Fruit fly (Drosophila melanogaster) whole organism, embryonic: ENCODE data around the gene Mlc2.
A peak's percentile ranks its signal among the peaks of the same experiment; 100 is the strongest.

Source experiments
- Atf3 ChIP-seq: fragments of 200-800 bp; sonication (Bioruptor generic); optimal IDR thresholded peaks from 3 replicates; lab custom pipeline; 2016; ENCODE audit warnings: missing biosample characterization, missing genetic modification characterization
- Awh ChIP-seq: fragments of 200-800 bp; sonication (Bioruptor generic); IDR thresholded peaks from 2 replicates; pipeline ENCODE4, ENCODE4 v1.3.6; 2022; ENCODE audit warnings: missing biosample characterization, missing genetic modification characterization
- Bgb ChIP-seq: fragments of 200-800 bp; sonication (Bioruptor generic); IDR thresholded peaks from 2 replicates; pipeline ENCODE4 v1.3.6; 2022; ENCODE audit warnings: missing biosample characterization, missing genetic modification characterization; ENCODE audit not compliant: partially characterized antibody
- Blimp-1 ChIP-seq: fragments of 200-800 bp; sonication (Bioruptor generic); optimal IDR thresholded peaks from 3 replicates; lab custom pipeline; 2018; ENCODE audit warnings: missing biosample characterization, missing genetic modification characterization, mild to moderate bottlenecking, moderate library complexity, missing genetic modification reagents
- CG10267 ChIP-seq: fragments of 200-800 bp; sonication (Bioruptor generic); optimal IDR thresholded peaks from 2 replicates; lab custom pipeline; 2018; ENCODE audit warnings: missing biosample characterization, mild to moderate bottlenecking, missing genetic modification characterization, moderate library complexity
- CG10462 ChIP-seq: fragments of 200-800 bp; sonication (Bioruptor generic); optimal IDR thresholded peaks from 2 replicates; lab custom pipeline; 2016; ENCODE audit warnings: missing biosample characterization, missing genetic modification characterization
- CG12236 ChIP-seq: fragments of 200-800 bp; sonication (Bioruptor generic); optimal IDR thresholded peaks from 2 replicates; lab custom pipeline; 2016; ENCODE audit warnings: missing biosample characterization, missing genetic modification characterization
- CG12769 ChIP-seq: fragments of 200-800 bp; sonication (Bioruptor generic); optimal IDR thresholded peaks from 2 replicates; lab custom pipeline; 2019; ENCODE audit warnings: missing biosample characterization, mild to moderate bottlenecking, missing genetic modification characterization, moderate library complexity
- CG13775 ChIP-seq: fragments of 200-800 bp; sonication (Bioruptor generic); optimal IDR thresholded peaks from 3 replicates; lab custom pipeline; 2017; ENCODE audit warnings: missing biosample characterization, mild to moderate bottlenecking, missing genetic modification characterization
- CG14860 ChIP-seq: fragments of 200-800 bp; sonication (Bioruptor generic); IDR thresholded peaks from 3 replicates; pipeline ENCODE4 v1.3.6; 2022; ENCODE audit warnings: missing biosample characterization, missing genetic modification characterization; ENCODE audit not compliant: partially characterized antibody
- CG15479 ChIP-seq: fragments of 200-800 bp; sonication (Bioruptor generic); optimal IDR thresholded peaks from 3 replicates; lab custom pipeline; 2019; ENCODE audit warnings: missing biosample characterization, mild to moderate bottlenecking, missing genetic modification characterization, moderate library complexity
- CG17802 ChIP-seq: fragments of 200-800 bp; sonication (Bioruptor generic); optimal IDR thresholded peaks from 2 replicates; lab custom pipeline; 2018; ENCODE audit warnings: missing biosample characterization, mild to moderate bottlenecking, missing genetic modification characterization, moderate library complexity
- CG31224 ChIP-seq: fragments of 200-800 bp; sonication (Bioruptor generic); IDR thresholded peaks from 2 replicates; pipeline ENCODE4 v1.3.6; 2022; ENCODE audit warnings: missing biosample characterization, missing genetic modification characterization
- CG33213 ChIP-seq: fragments of 200-800 bp; sonication (Bioruptor generic); optimal IDR thresholded peaks from 3 replicates; lab custom pipeline; 2016; ENCODE audit warnings: missing biosample characterization, missing genetic modification characterization
- CG4424 ChIP-seq: fragments of 200-800 bp; sonication (Bioruptor generic); optimal IDR thresholded peaks from 3 replicates; lab custom pipeline; 2016; ENCODE audit warnings: missing biosample characterization, missing genetic modification characterization
- CG5245 ChIP-seq: fragments of 200-800 bp; sonication (Bioruptor generic); optimal IDR thresholded peaks from 3 replicates; lab custom pipeline; 2016; ENCODE audit warnings: missing biosample characterization, missing genetic modification characterization
- CG7786 ChIP-seq: fragments of 200-800 bp; sonication (Bioruptor generic); optimal IDR thresholded peaks from 2 replicates; lab custom pipeline; 2016; ENCODE audit warnings: missing biosample characterization, missing genetic modification characterization
- CG7963 ChIP-seq: fragments of 200-800 bp; sonication (Bioruptor generic); IDR thresholded peaks from 3 replicates; pipeline ENCODE4 v1.3.6; 2022; ENCODE audit warnings: missing biosample characterization, missing genetic modification characterization; ENCODE audit not compliant: partially characterized antibody
- CoRest ChIP-seq: fragments of 200-800 bp; sonication (Bioruptor generic); optimal IDR thresholded peaks from 3 replicates; lab custom pipeline; 2018; ENCODE audit warnings: missing biosample characterization, mild to moderate bottlenecking, missing genetic modification characterization, moderate library complexity
- Deaf1 ChIP-seq: fragments of 200-800 bp; optimal IDR thresholded peaks from 3 replicates; lab custom pipeline; 2019; ENCODE audit warnings: missing biosample characterization, mild to moderate bottlenecking, missing genetic modification characterization, moderate library complexity
- Dfd ChIP-seq, 2 experiments: fragments of >200 bp; optimal IDR thresholded peaks; 2 replicates each; lab custom pipeline; 2017; ENCODE audit warnings: missing biosample characterization in 2 of 2, missing genetic modification characterization in 2 of 2
- Dll ChIP-seq: fragments of 200-800 bp; sonication (Bioruptor generic); IDR thresholded peaks from 4 replicates; pipeline ENCODE4 v1.3.6; 2022; ENCODE audit warnings: missing biosample characterization, missing genetic modification characterization; ENCODE audit not compliant: partially characterized antibody
- Dref ChIP-seq: fragments of 200-800 bp; sonication (Bioruptor generic); IDR thresholded peaks from 2 replicates; pipeline ENCODE4 v1.3.6; 2022; ENCODE audit warnings: missing biosample characterization, missing genetic modification characterization
- H2.0 ChIP-seq: fragments of 200-800 bp; sonication (Bioruptor generic); IDR thresholded peaks from 2 replicates; pipeline ENCODE4 v1.3.6; 2022; ENCODE audit warnings: missing biosample characterization, missing genetic modification characterization
- Jarid2 ChIP-seq: fragments of 200-800 bp; sonication (Bioruptor generic); optimal IDR thresholded peaks from 3 replicates; lab custom pipeline; 2017; ENCODE audit warnings: mild to moderate bottlenecking, missing biosample characterization, missing genetic modification reagents, missing genetic modification characterization
- Lim3 ChIP-seq: fragments of 200-800 bp; sonication (Bioruptor generic); IDR thresholded peaks from 2 replicates; pipeline ENCODE4 v1.3.6; 2022; ENCODE audit warnings: missing biosample characterization, missing genetic modification characterization
- Med ChIP-seq: fragments of 200-800 bp; sonication (Bioruptor generic); peaks from one replicate; lab custom pipeline; 2016; ENCODE audit warnings: missing biosample characterization, missing genetic modification characterization, mild to moderate bottlenecking, inconsistent platforms, moderate library complexity
- Oli ChIP-seq: fragments of 200-800 bp; sonication (Bioruptor generic); optimal IDR thresholded peaks from 2 replicates; lab custom pipeline; 2018; ENCODE audit warnings: missing biosample characterization, mild to moderate bottlenecking, missing genetic modification characterization, moderate library complexity
- Optix ChIP-seq: fragments of 200-800 bp; sonication (Bioruptor generic); IDR thresholded peaks from 3 replicates; pipeline ENCODE4 v1.3.6; 2022; ENCODE audit warnings: missing biosample characterization, missing genetic modification characterization
- Ptx1 ChIP-seq: fragments of 200-800 bp; sonication (Bioruptor generic); IDR thresholded peaks from 2 replicates; pipeline ENCODE4 v1.3.6; 2022; ENCODE audit warnings: missing biosample characterization, missing genetic modification characterization
- Scr ChIP-seq: fragments of 200-800 bp; sonication (Bioruptor generic); IDR thresholded peaks from 2 replicates; pipeline ENCODE4 v1.3.6; 2022; ENCODE audit warnings: missing biosample characterization, missing genetic modification characterization; ENCODE audit not compliant: partially characterized antibody
- Stat92E ChIP-seq, 3 experiments: fragments of >200 bp in 2 of 3; fragments of 200-800 bp in 1 of 3; sonication (Bioruptor generic) in 1 of 3; optimal IDR thresholded peaks; 2 replicates each; lab custom pipeline; 2017 to 2019; ENCODE audit warnings: missing biosample characterization in 3 of 3, missing genetic modification characterization in 3 of 3, mild to moderate bottlenecking in 1 of 3, moderate library complexity in 1 of 3
- Tbp ChIP-seq: fragments of >200 bp; optimal IDR thresholded peaks from 2 replicates; lab custom pipeline; 2018; ENCODE audit warnings: missing biosample characterization, missing genetic modification characterization
- YL-1 ChIP-seq: fragments of 200-800 bp; sonication (Bioruptor generic); optimal IDR thresholded peaks from 3 replicates; lab custom pipeline; 2017; ENCODE audit warnings: missing biosample characterization, mild to moderate bottlenecking, missing genetic modification characterization
- bowl ChIP-seq: fragments of 200-800 bp; sonication (Bioruptor generic); IDR thresholded peaks from 2 replicates; pipeline ENCODE4 v1.3.6; 2022; ENCODE audit warnings: missing biosample characterization, missing genetic modification characterization
- crol ChIP-seq: fragments of 200-800 bp; sonication (Bioruptor generic); IDR thresholded peaks from 2 replicates; pipeline ENCODE4 v1.3.6; 2022; ENCODE audit warnings: missing biosample characterization, missing genetic modification characterization
- cwo ChIP-seq: fragments of 200-800 bp; sonication (Bioruptor generic); optimal IDR thresholded peaks from 3 replicates; lab custom pipeline; 2017; ENCODE audit warnings: missing biosample characterization, missing genetic modification characterization, mild to moderate bottlenecking, moderate library complexity, missing genetic modification reagents
- esg ChIP-seq: fragments of 200-800 bp; sonication (Bioruptor generic); conservative IDR thresholded peaks from 2 replicates; pipeline ENCODE4 v1.3.6; 2022; ENCODE audit warnings: missing biosample characterization, missing genetic modification characterization
- ftz-f1 ChIP-seq: fragments of 200-800 bp; sonication (Bioruptor generic); optimal IDR thresholded peaks from 2 replicates; lab custom pipeline; 2016; ENCODE audit warnings: missing biosample characterization, missing genetic modification characterization
- fu2 ChIP-seq: fragments of 200-800 bp; sonication (Bioruptor generic); optimal IDR thresholded peaks from 2 replicates; lab custom pipeline; 2016; ENCODE audit warnings: missing biosample characterization, missing genetic modification characterization
- gfzf ChIP-seq: fragments of 200-800 bp; sonication (Bioruptor generic); optimal IDR thresholded peaks from 2 replicates; lab custom pipeline; 2016; ENCODE audit warnings: missing biosample characterization, mild to moderate bottlenecking, missing genetic modification characterization, moderate library complexity
- jumu ChIP-seq: fragments of 200-800 bp; sonication (Bioruptor generic); optimal IDR thresholded peaks from 3 replicates; lab custom pipeline; 2016; ENCODE audit warnings: missing biosample characterization, missing genetic modification characterization
- nerfin-2 ChIP-seq: fragments of 200-800 bp; sonication (Bioruptor generic); IDR thresholded peaks from 2 replicates; pipeline ENCODE4 v1.3.6; 2022; ENCODE audit warnings: missing biosample characterization, missing genetic modification characterization; ENCODE audit not compliant: partially characterized antibody
- sna ChIP-seq: fragments of 200-800 bp; sonication (Bioruptor generic); IDR thresholded peaks from 2 replicates; pipeline ENCODE4 v1.3.6; 2022; ENCODE audit warnings: missing biosample characterization, missing genetic modification characterization; ENCODE audit not compliant: partially characterized antibody
- toy ChIP-seq: fragments of 200-800 bp; sonication (Bioruptor generic); IDR thresholded peaks from 2 replicates; pipeline ENCODE4 v1.3.6; 2022; ENCODE audit warnings: missing biosample characterization, missing genetic modification characterization
- usp ChIP-seq: fragments of >200 bp; optimal IDR thresholded peaks from 2 replicates; lab custom pipeline; 2017; ENCODE audit warnings: missing biosample characterization, missing genetic modification characterization
- zfh2 ChIP-seq: fragments of 200-800 bp; sonication (Bioruptor generic); optimal IDR thresholded peaks from 2 replicates; lab custom pipeline; 2016; ENCODE audit warnings: missing biosample characterization, missing genetic modification characterization

Mlc2 gene

DNA sequence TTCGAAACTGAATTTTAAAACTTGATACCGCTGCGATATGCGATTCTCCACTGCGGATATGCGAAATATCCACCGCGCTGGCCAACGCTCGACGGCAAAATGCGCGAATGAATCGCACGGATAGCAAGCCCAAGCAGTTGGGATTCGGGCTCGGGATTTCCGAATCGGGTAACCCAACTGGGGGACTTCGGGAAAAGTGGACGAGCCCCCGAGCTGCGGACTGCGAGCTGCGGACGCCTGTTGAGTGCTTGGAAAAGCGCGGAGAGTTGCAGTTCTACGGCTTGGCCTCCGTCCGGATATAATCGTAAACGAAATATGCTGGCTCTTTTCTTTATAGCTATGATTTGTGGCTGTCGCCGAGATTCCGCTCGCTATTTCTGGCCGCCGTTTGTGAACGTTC, 24.8 kb downstream of the Mlc2 start, which contains the start of gene AdoR (continued):
- TF ChIP-seq CG7963 (GFP tag; lab: Robert Waterston, UW) (no peak), H2.0 (no peak), Deaf1 (peak; percentile 83), CG12769 (peak; percentile 7), Jarid2 (GFP tag; lab: Kevin White, UChicago) (no peak), esg (GFP tag; lab: Robert Waterston, UW) (no peak), sna (GFP tag; lab: Robert Waterston, UW) (no peak), Awh (no peak), fu2 (GFP tag; lab: Kevin White, UChicago) (no peak), toy (no peak)
- TF ChIP-seq, all 482 proteins: peak for 3

DNA sequence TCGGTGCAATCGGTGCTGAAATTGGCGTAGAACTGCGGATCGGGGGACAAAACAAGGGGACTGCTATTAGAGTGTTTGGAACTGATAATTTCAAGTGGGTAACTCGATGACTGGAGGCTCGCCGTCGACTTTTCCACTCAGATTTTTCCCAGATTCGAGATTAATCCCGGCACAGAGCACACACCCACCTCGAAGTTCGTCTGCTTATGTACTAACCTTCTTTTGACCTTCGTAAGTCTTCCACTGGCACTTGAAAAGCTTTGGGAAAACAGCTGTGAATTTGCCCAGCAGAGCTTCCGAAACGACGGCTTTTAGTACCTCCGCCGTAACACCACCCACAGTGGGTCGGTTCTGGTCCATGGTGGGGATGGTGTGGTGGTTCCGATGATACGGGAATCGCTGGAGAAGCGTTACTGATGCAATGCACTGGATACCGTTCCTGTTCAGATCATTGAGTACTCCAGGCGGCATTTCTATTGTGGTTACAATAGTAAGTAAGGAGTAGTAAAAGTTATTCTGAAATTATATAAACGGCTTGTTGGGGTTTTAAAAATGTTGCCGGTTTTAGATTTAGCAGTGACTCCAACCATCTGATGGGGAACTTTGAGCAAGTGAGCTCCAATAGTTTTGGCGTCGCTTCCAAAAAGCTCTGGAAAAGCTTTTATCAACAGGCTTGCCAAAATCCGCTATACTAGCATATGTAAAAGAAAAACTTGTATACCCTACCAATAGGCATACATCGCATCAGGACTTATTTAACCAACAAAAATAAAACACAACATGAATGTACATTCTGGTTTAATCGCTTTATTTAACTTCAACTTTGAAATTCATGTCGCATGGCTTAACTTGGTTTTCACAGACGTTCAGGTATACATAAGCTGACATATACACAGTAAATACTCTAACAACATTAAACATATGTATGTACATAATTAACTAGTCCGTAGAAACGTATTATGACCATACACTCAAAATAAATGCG, 40.0 kb downstream of the Mlc2 start, which contains the start of gene Tpi:
Tpi (minus strand) TSS at position 537 of the 985 bp plus-strand sequence.
- TF ChIP-seq Oli (tag; lab: Kevin White, UChicago) (peak; percentile 33), zfh2 (GFP tag; lab: Kevin White, UChicago) (peak; percentile 62), CG4424 (no peak), CG17802 (tag; lab: Kevin White, UChicago) (no peak), CG31224 (GFP tag; lab: Robert Waterston, UW) (no peak), Optix (GFP tag; lab: Robert Waterston, UW) (no peak), Atf3 (no peak), Dll (GFP tag; lab: Robert Waterston, UW) (no peak), Lim3 (no peak), nerfin-2 (GFP tag; lab: Robert Waterston, UW) (no peak), Med (peak; percentile 83), CG5245 (GFP tag; lab: Kevin White, UChicago) (no peak), crol (GFP tag; lab: Robert Waterston, UW) (no peak), ftz-f1 (GFP tag; lab: Kevin White, UChicago) (peak; percentile 84), bowl (GFP tag; lab: Robert Waterston, UW) (no peak), CG10267 (tag; lab: Kevin White, UChicago) (no peak), Ptx1 (GFP tag; lab: Robert Waterston, UW) (0 out of 2 replicates have a peak, but pooled peaks have one; percentile 8), Blimp-1 (GFP tag; lab: Kevin White, UChicago) (no peak), CG12236 (no peak), CG10462 (GFP tag; lab: Kevin White, UChicago) (no peak), Scr (GFP tag; lab: Robert Waterston, UW) (no peak), Bgb (GFP tag; lab: Robert Waterston, UW) (no peak; the same call in 1 of the 2 replicates), Tbp (GFP tag; lab: Kevin White, UChicago) (no peak), CoRest (tag; lab: Kevin White, UChicago) (peak; percentile 13), CG15479 (GFP tag; lab: Kevin White, UChicago) (no peak), CG14860 (no peak), gfzf (GFP tag; lab: Kevin White, UChicago) (peak; percentile 75), usp (no peak), YL-1 (GFP tag; lab: Kevin White, UChicago) (peak; percentile 50), CG7786 (GFP tag; lab: Kevin White, UChicago) (peak; percentile 32), Dfd (GFP tag; optimal IDR thresholded peaks at IDR 0.05; lab: Kevin White, UChicago) (no peak), Dref (GFP tag; lab: Robert Waterston, UW) (no peak), CG33213 (GFP tag; lab: Kevin White, UChicago) (no peak), Stat92E (GFP tag; optimal IDR thresholded peaks at IDR 0.05; lab: Kevin White, UChicago) (no peak), cwo (GFP tag; lab: Kevin White, UChicago) (no peak), jumu (no peak), CG13775 (GFP tag; lab: Kevin White, UChicago) (no peak)
